Worm (Caenorhabditis elegans): ENCODE results near the gene Y57A10C.9.
A peak's percentile ranks its signal among the peaks of the same experiment; 100 is the strongest.

The Y57A10C.9 gene

DNA sequence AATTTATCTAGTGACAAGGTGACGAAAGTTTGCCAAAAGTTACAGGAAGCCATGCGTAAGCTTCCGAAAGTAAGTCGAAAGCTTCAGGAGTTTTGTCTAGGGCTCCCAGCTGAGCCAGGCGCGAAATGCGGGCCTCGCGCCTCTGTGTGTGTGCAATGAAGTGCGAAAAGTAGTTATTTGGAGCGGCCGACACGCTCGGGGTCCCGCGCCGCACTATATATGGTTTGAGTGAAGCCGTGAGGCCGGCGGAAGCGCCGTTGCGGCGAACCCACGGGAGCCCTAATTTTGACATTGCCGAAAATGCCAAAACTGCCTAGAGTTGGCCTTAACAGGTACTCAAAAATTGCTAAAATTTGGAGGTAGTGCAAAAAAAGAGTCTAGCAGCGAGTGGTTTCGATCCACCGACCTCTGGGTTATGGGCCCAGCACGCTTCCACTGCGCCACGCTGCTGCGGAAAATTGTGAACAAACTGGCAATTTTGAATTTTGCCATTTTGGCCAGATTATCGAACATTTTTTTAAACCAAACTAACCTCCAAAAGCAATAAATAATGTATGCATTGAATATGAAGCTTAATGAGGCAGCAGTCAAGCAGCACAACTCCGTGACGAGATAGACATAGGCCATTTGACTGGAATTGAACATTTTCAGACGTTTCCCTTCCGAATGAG lies 3.0 kb downstream of the Y57A10C.9 start (continued):
- no peak for TF ChIP-seq mdt-29 (GFP tag; IDR thresholded peaks at IDR 0.05)
- TF ChIP-seq pqm-1 (tag; optimal IDR thresholded peaks at IDR 0.05), result no peak
- no peak for TF ChIP-seq tra-1 (GFP tag; IDR thresholded peaks at IDR 0.05)
- TF ChIP-seq nhr-237 (tag; optimal IDR thresholded peaks at IDR 0.05), result no peak
- TF ChIP-seq ctbp-1 (GFP tag; IDR thresholded peaks at IDR 0.05), result no peak
- no peak for TF ChIP-seq F49E8.2 (tag; optimal IDR thresholded peaks at IDR 0.05; ENCODE audit: borderline replicate concordance)
- no peak for TF ChIP-seq cey-2 (tag; optimal IDR thresholded peaks at IDR 0.05; ENCODE audit: borderline replicate concordance, insufficient read depth)
- no peak for TF ChIP-seq hlh-11 (tag; optimal IDR thresholded peaks at IDR 0.05)
- no peak for TF ChIP-seq ceh-28 (tag; optimal IDR thresholded peaks at IDR 0.05)

DNA sequence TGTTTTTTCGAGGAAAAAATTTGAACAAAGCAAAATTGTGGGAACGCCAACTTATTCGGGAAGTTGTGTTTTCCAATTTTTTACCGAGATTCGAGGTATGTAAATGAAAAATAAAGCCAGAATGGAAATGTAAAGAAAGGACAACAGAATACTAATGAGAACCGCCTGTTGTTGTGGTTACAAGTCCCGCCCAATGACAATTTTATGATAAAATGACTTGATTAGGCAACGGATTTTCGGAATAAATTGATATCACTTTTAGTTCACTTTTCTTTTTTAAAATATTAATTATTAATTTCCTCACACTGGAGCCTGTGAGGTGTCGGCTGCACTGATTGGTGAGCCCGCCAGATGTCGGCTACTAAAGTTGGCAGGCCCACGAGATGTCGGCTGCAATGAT lies 6.0 kb downstream of the Y57A10C.9 start, which contains the start of gene dct-12:
Gene dct-12, minus strand, starts transcription at position 101 of the 400 bp plus-strand sequence.
- TF ChIP-seq gei-8 (GFP tag; optimal IDR thresholded peaks at IDR 0.05) (no peak), egl-43 (GFP tag; IDR thresholded peaks at IDR 0.05) (no peak), unc-62 (GFP tag; optimal IDR thresholded peaks at IDR 0.05 in 1 of 2) (peak in 1 of 2 experiments; percentile 70), unc-62 (tag; optimal IDR thresholded peaks at IDR 0.05) (no peak)

DNA sequence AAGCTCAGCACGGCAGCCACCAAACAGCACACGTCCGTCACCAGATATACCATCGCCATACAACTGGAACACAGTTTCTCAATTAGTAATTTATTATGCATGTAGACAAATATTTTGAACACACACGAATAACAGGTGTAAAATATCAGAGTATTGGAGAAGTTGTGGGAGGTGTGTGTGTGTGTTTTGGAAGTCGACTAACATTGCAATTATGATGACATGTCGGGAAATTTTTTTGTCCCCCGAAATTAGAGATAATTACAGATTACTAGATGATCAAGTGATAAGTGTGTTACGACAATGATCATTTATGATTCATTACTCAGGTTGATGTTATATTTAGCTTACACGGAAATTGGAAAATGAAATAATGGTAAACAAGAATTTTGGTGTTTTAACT lies 8.6 kb downstream of the Y57A10C.9 start, which contains the start of gene Y57A10C.8:
Gene Y57A10C.8, minus strand, starts transcription at position 101 of the 400 bp plus-strand sequence.
- no peak for TF ChIP-seq unc-39 (tag; optimal IDR thresholded peaks at IDR 0.05)
- TF ChIP-seq unc-62 (GFP tag; optimal IDR thresholded peaks at IDR 0.05 in 1 of 2), result peak in 1 of 2 experiments; percentile 8
- TF ChIP-seq unc-62 (tag; optimal IDR thresholded peaks at IDR 0.05), result no peak
- TF ChIP-seq ZK337.2 (GFP tag; IDR thresholded peaks at IDR 0.05), result no peak

DNA sequence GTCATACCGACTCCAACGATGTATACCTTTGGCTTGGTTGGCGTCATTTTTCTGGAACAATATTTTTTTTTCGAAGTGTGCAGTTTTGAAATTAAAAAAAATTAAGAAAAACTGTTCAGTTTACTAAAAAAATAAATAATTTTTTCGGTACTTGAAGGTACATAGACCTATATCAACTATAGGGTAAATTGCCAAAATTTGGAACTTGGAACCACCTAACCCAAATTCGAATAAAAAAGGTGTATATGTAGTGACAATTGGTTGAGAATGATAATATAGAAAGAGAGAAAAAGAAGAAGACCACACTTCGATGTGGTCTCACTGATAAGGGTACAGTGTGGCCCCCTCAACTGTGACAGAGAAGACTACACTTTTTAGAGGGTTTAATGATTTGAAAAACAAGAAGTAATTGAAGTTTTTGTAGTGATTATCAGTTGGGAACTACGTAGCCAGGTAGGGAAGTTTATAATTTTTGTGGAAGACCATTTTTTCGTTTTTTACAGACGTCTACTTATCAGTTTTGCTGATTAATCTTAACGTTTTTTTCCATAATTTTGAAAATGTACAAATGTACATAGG lies 12.6 kb downstream of the Y57A10C.9 start, which contains the start of gene daf-22:
Gene daf-22, minus strand, starts transcription at position 51 of the 579 bp plus-strand sequence.
- TF ChIP-seq pqm-1 (tag; optimal IDR thresholded peaks at IDR 0.05), result peak; percentile 76
- TF ChIP-seq lsy-2 (tag; optimal IDR thresholded peaks at IDR 0.05), result peak in 1 of 2 experiments; percentile 40
- no peak for TF ChIP-seq D1046.2 (GFP tag; IDR thresholded peaks at IDR 0.05)
- no peak for TF ChIP-seq arid-1 (GFP tag; conservative IDR thresholded peaks at IDR 0.05)
- TF ChIP-seq nhr-102 (tag; optimal IDR thresholded peaks at IDR 0.05), result peak; percentile 6
- TF ChIP-seq dmd-6 (GFP tag; IDR thresholded peaks at IDR 0.05), result peak; percentile 74
- peak; percentile 53 for TF ChIP-seq mep-1 (tag; optimal IDR thresholded peaks at IDR 0.05)
- peak; percentile 93 for TF ChIP-seq dve-1 (tag; optimal IDR thresholded peaks at IDR 0.05; ENCODE audit: insufficient read depth)
- TF ChIP-seq nhr-77 (tag; optimal IDR thresholded peaks at IDR 0.05), result peak; percentile 72
- TF ChIP-seq mes-2 (tag; optimal IDR thresholded peaks at IDR 0.05; ENCODE audit: poor library complexity, severe bottlenecking), result peak; percentile 45
- no peak for TF ChIP-seq lin-38 (GFP tag; IDR thresholded peaks at IDR 0.05)
- TF ChIP-seq hlh-11 (tag; optimal IDR thresholded peaks at IDR 0.05), result peak; percentile 70
- TF ChIP-seq ztf-11 (tag; optimal IDR thresholded peaks at IDR 0.05), result no peak
- peak; percentile 36 for TF ChIP-seq nhr-6 (tag; optimal IDR thresholded peaks at IDR 0.05)
- TF ChIP-seq daf-12 (tag; optimal IDR thresholded peaks at IDR 0.05), result no peak
- TF ChIP-seq daf-16 (GFP tag; optimal IDR thresholded peaks at IDR 0.05), result no peak
- peak; percentile 75 for TF ChIP-seq daf-16 (tag; optimal IDR thresholded peaks at IDR 0.05)
- no peak for TF ChIP-seq aha-1 (tag)
- peak; percentile 40 for TF ChIP-seq cey-2 (tag; optimal IDR thresholded peaks at IDR 0.05; ENCODE audit: borderline replicate concordance, insufficient read depth)
- TF ChIP-seq lir-3 (tag; optimal IDR thresholded peaks at IDR 0.05), result no peak
- peak; percentile 100 for TF ChIP-seq nhr-28 (tag; optimal IDR thresholded peaks at IDR 0.05)
- no peak for TF ChIP-seq ZK546.5 (tag; optimal IDR thresholded peaks at IDR 0.05)
